Fruit fly (Drosophila melanogaster) whole organism, embryonic: ENCODE measurements around the gene CG11668.
A peak's percentile ranks its signal among the peaks of the same experiment; 100 is the strongest.

Experiments used
- Abd-B ChIP-seq: fragments of 200-800 bp; sonication (Bioruptor generic); optimal IDR thresholded peaks from 2 replicates; lab custom pipeline; 2018; ENCODE audit warnings: missing biosample characterization, mild to moderate bottlenecking, missing genetic modification characterization, moderate library complexity
- Ada2b ChIP-seq: fragments of 200-800 bp; sonication (Bioruptor generic); IDR thresholded peaks from 2 replicates; pipeline ENCODE4 v1.3.6; 2022; ENCODE audit warnings: missing biosample characterization, missing genetic modification characterization
- Atf3 ChIP-seq: fragments of 200-800 bp; sonication (Bioruptor generic); optimal IDR thresholded peaks from 3 replicates; lab custom pipeline; 2016; ENCODE audit warnings: missing biosample characterization, missing genetic modification characterization
- Bgb ChIP-seq: fragments of 200-800 bp; sonication (Bioruptor generic); IDR thresholded peaks from 2 replicates; pipeline ENCODE4 v1.3.6; 2022; ENCODE audit warnings: missing biosample characterization, missing genetic modification characterization; ENCODE audit not compliant: partially characterized antibody
- BtbVII ChIP-seq: fragments of 200-800 bp; sonication (Bioruptor generic); optimal IDR thresholded peaks from 3 replicates; lab custom pipeline; 2017; ENCODE audit warnings: missing biosample characterization, mild to moderate bottlenecking, missing genetic modification characterization
- CG10366 ChIP-seq: fragments of 200-800 bp; sonication (Bioruptor generic); IDR thresholded peaks from 2 replicates; pipeline ENCODE4 v1.3.6; 2022; ENCODE audit warnings: missing biosample characterization, missing genetic modification characterization
- CG10565 ChIP-seq: fragments of 200-800 bp; sonication (Bioruptor generic); optimal IDR thresholded peaks from 3 replicates; lab custom pipeline; 2016; ENCODE audit warnings: missing biosample characterization, mild to moderate bottlenecking, missing genetic modification characterization
- CG11723 ChIP-seq: fragments of 200-800 bp; sonication (Bioruptor generic); optimal IDR thresholded peaks from 2 replicates; lab custom pipeline; 2017; ENCODE audit warnings: missing biosample characterization, mild to moderate bottlenecking, missing genetic modification characterization
- CG12155 ChIP-seq: fragments of 200-800 bp; sonication (Bioruptor generic); optimal IDR thresholded peaks from 3 replicates; lab custom pipeline; 2016; ENCODE audit warnings: missing biosample characterization, missing genetic modification characterization
- CG12299 ChIP-seq: fragments of 200-800 bp; sonication (Bioruptor generic); optimal IDR thresholded peaks from 2 replicates; lab custom pipeline; 2018; ENCODE audit warnings: missing biosample characterization, mild to moderate bottlenecking, missing genetic modification characterization
- CG13894 ChIP-seq: fragments of 200-800 bp; sonication (Bioruptor generic); optimal IDR thresholded peaks from 3 replicates; lab custom pipeline; 2018; ENCODE audit warnings: missing biosample characterization, mild to moderate bottlenecking, missing genetic modification characterization, moderate library complexity
- CG15269 ChIP-seq: fragments of 200-800 bp; sonication (Bioruptor generic); optimal IDR thresholded peaks from 2 replicates; lab custom pipeline; 2018; ENCODE audit warnings: missing biosample characterization, mild to moderate bottlenecking, missing genetic modification characterization, moderate library complexity
- CG15696 ChIP-seq: fragments of 200-800 bp; sonication (Bioruptor generic); optimal IDR thresholded peaks from 2 replicates; lab custom pipeline; 2019; ENCODE audit warnings: missing biosample characterization, mild to moderate bottlenecking, missing genetic modification characterization, moderate library complexity
- CG16813 ChIP-seq: fragments of 200-800 bp; sonication (Bioruptor generic); IDR thresholded peaks from 3 replicates; pipeline ENCODE4 v1.3.6; 2022; ENCODE audit warnings: missing biosample characterization, missing genetic modification characterization; ENCODE audit not compliant: partially characterized antibody
- CG16815 ChIP-seq: fragments of 200-800 bp; sonication (Bioruptor generic); optimal IDR thresholded peaks from 3 replicates; lab custom pipeline; 2017; ENCODE audit warnings: missing biosample characterization, mild to moderate bottlenecking, missing genetic modification characterization
- CG17186 ChIP-seq: fragments of 200-800 bp; sonication (Bioruptor generic); optimal IDR thresholded peaks from 3 replicates; lab custom pipeline; 2017; ENCODE audit warnings: missing biosample characterization, missing genetic modification reagents, missing genetic modification characterization
- CG17802 ChIP-seq: fragments of 200-800 bp; sonication (Bioruptor generic); optimal IDR thresholded peaks from 2 replicates; lab custom pipeline; 2018; ENCODE audit warnings: missing biosample characterization, mild to moderate bottlenecking, missing genetic modification characterization, moderate library complexity
- CG2889 ChIP-seq: fragments of 200-800 bp; sonication (Bioruptor generic); IDR thresholded peaks from 3 replicates; pipeline ENCODE4 v1.3.6; 2022; ENCODE audit warnings: missing biosample characterization, missing genetic modification characterization
- CG3281 ChIP-seq: fragments of 200-800 bp; sonication (Bioruptor generic); optimal IDR thresholded peaks from 3 replicates; lab custom pipeline; 2017; ENCODE audit warnings: missing biosample characterization, mild to moderate bottlenecking, missing genetic modification characterization
- CG6254 ChIP-seq: fragments of 200-800 bp; sonication (Bioruptor generic); optimal IDR thresholded peaks from 3 replicates; lab custom pipeline; 2017; ENCODE audit warnings: mild to moderate bottlenecking, missing biosample characterization, missing genetic modification reagents, missing genetic modification characterization
- CG7839 ChIP-seq: fragments of 200-800 bp; sonication (Bioruptor generic); optimal IDR thresholded peaks from 3 replicates; lab custom pipeline; 2018; ENCODE audit warnings: missing biosample characterization, mild to moderate bottlenecking, missing genetic modification characterization, moderate library complexity
- CG7987 ChIP-seq: fragments of 200-800 bp; sonication (Bioruptor generic); optimal IDR thresholded peaks from 2 replicates; lab custom pipeline; 2018; ENCODE audit warnings: missing biosample characterization, mild to moderate bottlenecking, missing genetic modification characterization, moderate library complexity
- CG8478 ChIP-seq: fragments of >200 bp; optimal IDR thresholded peaks from 2 replicates; lab custom pipeline; 2018
- CTCF ChIP-seq: fragments of 200-800 bp; sonication (Bioruptor generic); optimal IDR thresholded peaks from 2 replicates; lab custom pipeline; 2017; ENCODE audit warnings: missing biosample characterization, mild to moderate bottlenecking, missing genetic modification characterization, moderate library complexity
- Camta ChIP-seq: fragments of 200-800 bp; sonication (Bioruptor generic); optimal IDR thresholded peaks from 2 replicates; lab custom pipeline; 2016; ENCODE audit warnings: missing biosample characterization, missing genetic modification characterization
- Dad ChIP-seq: fragments of 200-800 bp; sonication (Bioruptor generic); optimal IDR thresholded peaks from 3 replicates; lab custom pipeline; 2016; ENCODE audit warnings: missing biosample characterization, missing genetic modification characterization
- Dip3 ChIP-seq: fragments of 200-800 bp; sonication (Bioruptor generic); optimal IDR thresholded peaks from 3 replicates; lab custom pipeline; 2016; ENCODE audit warnings: missing biosample characterization, missing genetic modification characterization
- ERR ChIP-seq: fragments of 200-800 bp; sonication (Bioruptor generic); optimal IDR thresholded peaks from 2 replicates; lab custom pipeline; 2016; ENCODE audit warnings: missing biosample characterization, missing genetic modification characterization
- Fer3 ChIP-seq: fragments of 200-800 bp; sonication (Bioruptor generic); optimal IDR thresholded peaks from 2 replicates; lab custom pipeline; 2018; ENCODE audit warnings: missing biosample characterization, mild to moderate bottlenecking, missing genetic modification characterization, moderate library complexity
- Gsc ChIP-seq: fragments of 200-800 bp; sonication (Bioruptor generic); IDR thresholded peaks from 2 replicates; pipeline ENCODE4 v1.3.6; 2022; ENCODE audit warnings: missing biosample characterization, missing genetic modification characterization
- Hand ChIP-seq: fragments of 200-800 bp; sonication (Bioruptor generic); optimal IDR thresholded peaks from 2 replicates; lab custom pipeline; 2017; ENCODE audit warnings: mild to moderate bottlenecking, missing biosample characterization, missing genetic modification reagents, missing genetic modification characterization
- Hr78 ChIP-seq, 2 experiments: fragments of 200-800 bp in 1 of 2; fragments of >200 bp in 1 of 2; sonication (Bioruptor generic) in 1 of 2; optimal IDR thresholded peaks; 2 replicates each; lab custom pipeline; 2017 to 2019; ENCODE audit warnings: missing biosample characterization in 2 of 2, missing genetic modification characterization in 2 of 2, mild to moderate bottlenecking in 1 of 2, moderate library complexity in 1 of 2
- Lpt ChIP-seq: fragments of >200 bp; optimal IDR thresholded peaks from 2 replicates; lab custom pipeline; 2018; ENCODE audit warnings: missing biosample characterization, missing genetic modification characterization
- Ravus ChIP-seq: fragments of 200-800 bp; sonication (Bioruptor generic); IDR thresholded peaks from 2 replicates; pipeline ENCODE4 v1.3.6; 2022; ENCODE audit warnings: missing biosample characterization, missing genetic modification characterization
- Rfx ChIP-seq: fragments of 200-800 bp; sonication (Bioruptor generic); IDR thresholded peaks from 2 replicates; pipeline ENCODE4 v1.3.6; 2022; ENCODE audit warnings: missing biosample characterization, missing genetic modification characterization
- Rx ChIP-seq: fragments of 200-800 bp; sonication (Bioruptor generic); IDR thresholded peaks from 2 replicates; pipeline ENCODE4 v1.3.6; 2022; ENCODE audit warnings: missing biosample characterization, missing genetic modification characterization
- ash1 ChIP-seq: fragments of 200-800 bp; sonication (Bioruptor generic); optimal IDR thresholded peaks from 2 replicates; lab custom pipeline; 2018; ENCODE audit warnings: missing biosample characterization, mild to moderate bottlenecking, missing genetic modification characterization
- br ChIP-seq: fragments of >200 bp; optimal IDR thresholded peaks from 2 replicates; lab custom pipeline; 2017
- cas ChIP-seq: fragments of 200-800 bp; sonication (Bioruptor generic); IDR thresholded peaks from 2 replicates; pipeline ENCODE4 v1.3.6; 2022; ENCODE audit warnings: missing biosample characterization, missing genetic modification characterization
- cg ChIP-seq: fragments of 200-800 bp; sonication (Bioruptor generic); optimal IDR thresholded peaks from 3 replicates; lab custom pipeline; 2019; ENCODE audit warnings: missing biosample characterization, mild to moderate bottlenecking, missing genetic modification characterization, moderate library complexity
- ftz-f1 ChIP-seq: fragments of 200-800 bp; sonication (Bioruptor generic); optimal IDR thresholded peaks from 2 replicates; lab custom pipeline; 2016; ENCODE audit warnings: missing biosample characterization, missing genetic modification characterization
- gem ChIP-seq: fragments of 200-800 bp; sonication (Bioruptor generic); optimal IDR thresholded peaks from 2 replicates; lab custom pipeline; 2019; ENCODE audit warnings: missing biosample characterization, mild to moderate bottlenecking, missing genetic modification characterization, moderate library complexity
- grau ChIP-seq: fragments of 200-800 bp; optimal IDR thresholded peaks from 3 replicates; lab custom pipeline; 2019; ENCODE audit warnings: missing biosample characterization, mild to moderate bottlenecking, missing genetic modification characterization, moderate library complexity
- gro ChIP-seq: fragments of 200-800 bp; sonication (Bioruptor generic); optimal IDR thresholded peaks from 2 replicates; lab custom pipeline; 2016; ENCODE audit warnings: missing biosample characterization, missing genetic modification characterization
- gsb ChIP-seq: fragments of 200-800 bp; sonication (Bioruptor generic); IDR thresholded peaks from 2 replicates; pipeline ENCODE4 v1.3.6; 2022; ENCODE audit warnings: missing biosample characterization, missing genetic modification characterization
- lbe ChIP-seq: fragments of 200-800 bp; sonication (Bioruptor generic); optimal IDR thresholded peaks from 2 replicates; lab custom pipeline; 2016; ENCODE audit warnings: missing biosample characterization, mild to moderate bottlenecking, missing genetic modification characterization
- pb ChIP-seq: fragments of 200-800 bp; sonication (Bioruptor generic); optimal IDR thresholded peaks from 3 replicates; lab custom pipeline; 2016; ENCODE audit warnings: missing biosample characterization, missing genetic modification characterization
- pzg ChIP-seq: fragments of 200-800 bp; sonication (Bioruptor generic); optimal IDR thresholded peaks from 3 replicates; lab custom pipeline; 2018; ENCODE audit warnings: missing biosample characterization, mild to moderate bottlenecking, missing genetic modification characterization, moderate library complexity
- sc ChIP-seq, 3 experiments: fragments of >200 bp in 2 of 3; fragments of 200-800 bp in 1 of 3; sonication (Bioruptor generic) in 1 of 3; optimal IDR thresholded peaks; 2 replicates in 2 of 3; 3 replicates in 1 of 3; lab custom pipeline; 2017; ENCODE audit warnings: mild to moderate bottlenecking in 1 of 3, missing biosample characterization in 1 of 3, missing genetic modification characterization in 1 of 3, missing genetic modification reagents in 1 of 3
- sd ChIP-seq: fragments of 200-800 bp; sonication (Bioruptor generic); optimal IDR thresholded peaks from 3 replicates; lab custom pipeline; 2018; ENCODE audit warnings: missing biosample characterization, mild to moderate bottlenecking, missing genetic modification characterization, moderate library complexity
- unpg ChIP-seq: fragments of 200-800 bp; sonication (Bioruptor generic); optimal IDR thresholded peaks from 3 replicates; lab custom pipeline; 2018; ENCODE audit warnings: missing biosample characterization, mild to moderate bottlenecking, missing genetic modification characterization, moderate library complexity
- zfh2 ChIP-seq: fragments of 200-800 bp; sonication (Bioruptor generic); optimal IDR thresholded peaks from 2 replicates; lab custom pipeline; 2016; ENCODE audit warnings: missing biosample characterization, missing genetic modification characterization

CG11668 gene

dm6 chr3R:13088395-13088794 is 50.2 kb downstream of the CG11668 start, which contains the start of gene timeout (continued):
- no peak for TF ChIP-seq Ravus (GFP tag; lab: Robert Waterston, UW)
- TF ChIP-seq CG8478 = no peak
- no peak for TF ChIP-seq Ada2b (GFP tag; lab: Robert Waterston, UW)
- peak; percentile 4 for TF ChIP-seq Abd-B (GFP tag; lab: Kevin White, UChicago)
- TF ChIP-seq CG12299 (tag; lab: Kevin White, UChicago) = no peak
- no peak for TF ChIP-seq Atf3
- no peak for TF ChIP-seq lbe (GFP tag; lab: Kevin White, UChicago)
- TF ChIP-seq BtbVII = no peak
- TF ChIP-seq sc (optimal IDR thresholded peaks at IDR 0.05; lab: Kevin White, UChicago) = no peak
- TF ChIP-seq sc (GFP tag; optimal IDR thresholded peaks at IDR 0.05; lab: Kevin White, UChicago) = no peak
- TF ChIP-seq gro (GFP tag; lab: Kevin White, UChicago) = no peak
- no peak for TF ChIP-seq gem (tag; lab: Kevin White, UChicago)
- no peak for TF ChIP-seq Dad
- TF ChIP-seq cas (GFP tag; lab: Robert Waterston, UW) = no peak
- no peak for TF ChIP-seq ash1 (GFP tag; lab: Kevin White, UChicago)
- TF ChIP-seq CG6254 (GFP tag; lab: Kevin White, UChicago) = no peak
- no peak for TF ChIP-seq Hand
- no peak for TF ChIP-seq ftz-f1 (GFP tag; lab: Kevin White, UChicago)
- TF ChIP-seq CG3281 (GFP tag; lab: Kevin White, UChicago) = no peak
- no peak for TF ChIP-seq CG11723 (GFP tag; lab: Kevin White, UChicago)
- TF ChIP-seq gsb = no peak
- no peak for TF ChIP-seq CG7987 (GFP tag; lab: Kevin White, UChicago)
- peak; percentile 70 for TF ChIP-seq Bgb (GFP tag; lab: Robert Waterston, UW)
- TF ChIP-seq sd (tag; lab: Kevin White, UChicago) = no peak
- no peak for TF ChIP-seq CG15696
- TF ChIP-seq br = no peak
- TF ChIP-seq Gsc (GFP tag; lab: Robert Waterston, UW) = no peak
- no peak for TF ChIP-seq CG17802 (tag; lab: Kevin White, UChicago)
- TF ChIP-seq Rx (GFP tag; lab: Robert Waterston, UW) = no peak
- TF ChIP-seq Dip3 (GFP tag; lab: Kevin White, UChicago) = no peak
- no peak for TF ChIP-seq zfh2 (GFP tag; lab: Kevin White, UChicago)
- no peak for TF ChIP-seq Rfx (GFP tag; lab: Robert Waterston, UW)
- no peak for TF ChIP-seq Hr78 (GFP tag; optimal IDR thresholded peaks at IDR 0.05; lab: Kevin White, UChicago)
- no peak for TF ChIP-seq CG13894
- peak; percentile 67 for TF ChIP-seq CG16813 (GFP tag; lab: Robert Waterston, UW)
- TF ChIP-seq CTCF (GFP tag; lab: Kevin White, UChicago) = peak; percentile 64
- TF ChIP-seq cg = no peak
- TF ChIP-seq grau (tag; lab: Kevin White, UChicago) = peak; percentile 3
- no peak for TF ChIP-seq CG2889 (GFP tag; lab: Robert Waterston, UW)
- TF ChIP-seq unpg (GFP tag; lab: Kevin White, UChicago) = no peak
- peak; percentile 74 for TF ChIP-seq pzg (GFP tag; lab: Kevin White, UChicago)
- TF ChIP-seq CG15269 (tag; lab: Kevin White, UChicago) = no peak
- TF ChIP-seq Camta (GFP tag; lab: Kevin White, UChicago) = no peak
- peak; percentile 81 for TF ChIP-seq CG17186 (GFP tag; lab: Kevin White, UChicago)
- TF ChIP-seq CG10565 (GFP tag; lab: Kevin White, UChicago) = no peak
- no peak for TF ChIP-seq Fer3 (tag; lab: Kevin White, UChicago)
- TF ChIP-seq CG12155 = no peak
- no peak for TF ChIP-seq CG10366 (GFP tag; lab: Robert Waterston, UW)
- TF ChIP-seq CG7839 (tag; lab: Kevin White, UChicago) = no peak
- TF ChIP-seq ERR (GFP tag; lab: Kevin White, UChicago) = no peak
- TF ChIP-seq CG16815 = no peak
- no peak for TF ChIP-seq Lpt (GFP tag; lab: Kevin White, UChicago)
- TF ChIP-seq pb (GFP tag; lab: Kevin White, UChicago) = no peak
